Worm (Caenorhabditis elegans) whole organism, mixed stage, embryonic: Measurements from ENCODE around the gene flp-34.

Source experiments
- elt-3 ChIP-seq: fragments of 150-350 bp; optimal IDR thresholded peaks from 2 replicates; lab custom pipeline; 2014; ENCODE audit warnings: missing biosample characterization, missing genetic modification characterization
- nhr-28 ChIP-seq: fragments of 150-350 bp; optimal IDR thresholded peaks from 2 replicates; lab custom pipeline; 2014; ENCODE audit warnings: missing biosample characterization, missing genetic modification characterization
- snpc-4 ChIP-seq: fragments of 150-350 bp; optimal IDR thresholded peaks from 2 replicates; lab custom pipeline; 2014; ENCODE audit warnings: missing biosample characterization, missing genetic modification characterization
- sptf-1 ChIP-seq: sonication (generic microtip); optimal IDR thresholded peaks from 2 replicates; lab custom pipeline; 2017; ENCODE audit warnings: mild to moderate bottlenecking, missing genetic modification characterization, moderate library complexity, missing compliant biosample characterization

ce11 chrV:978617-979016 lies 54.6 kb downstream of the flp-34 start:
- no peak for TF ChIP-seq nhr-28 (tag; lab: Kevin White, UChicago)
- no peak for TF ChIP-seq elt-3 (tag; lab: Kevin White, UChicago)
- no peak for TF ChIP-seq snpc-4 (tag; lab: Kevin White, UChicago)
- TF ChIP-seq sptf-1, result no peak
